Worm (Caenorhabditis elegans) whole organism, L2 larva: ENCODE data around the gene srh-206.

Experiments used
- R02D3.7 ChIP-seq: fragments of 150-350 bp; optimal IDR thresholded peaks from 2 replicates; lab custom pipeline; 2014; ENCODE audit warnings: missing biosample characterization, missing genetic modification characterization
- Y55F3AM.14 ChIP-seq: fragments of 200-800 bp; sonication (Bioruptor generic); optimal IDR thresholded peaks from 2 replicates; lab custom pipeline; 2018; ENCODE audit warnings: mild to moderate bottlenecking, missing genetic modification characterization, missing compliant biosample characterization
- aly-2 ChIP-seq: fragments of 150-350 bp; optimal IDR thresholded peaks from 2 replicates; lab custom pipeline; 2014; ENCODE audit warnings: missing biosample characterization, missing genetic modification characterization
- ama-1 ChIP-seq: fragments of 150-350 bp; optimal IDR thresholded peaks from 2 replicates; lab custom pipeline; 2018; ENCODE audit warnings: inconsistent platforms
- ceh-16 ChIP-seq: fragments of 150-350 bp; optimal IDR thresholded peaks from 2 replicates; lab custom pipeline; 2014; ENCODE audit warnings: missing biosample characterization, missing genetic modification characterization
- lin-13 ChIP-seq: fragments of 150-350 bp; optimal IDR thresholded peaks from 2 replicates; lab custom pipeline; 2014; ENCODE audit warnings: missing biosample characterization, missing genetic modification reagents, missing genetic modification characterization
- lin-39 ChIP-seq: fragments of 150-350 bp; optimal IDR thresholded peaks from 2 replicates; lab custom pipeline; 2014; ENCODE audit warnings: missing biosample characterization, missing genetic modification reagents, missing genetic modification characterization
- lsy-2 ChIP-seq, 2 experiments: fragments of 150-350 bp in 1 of 2; sonication (generic microtip) in 1 of 2; optimal IDR thresholded peaks; 2 replicates each; lab custom pipeline; 2014 to 2017; ENCODE audit warnings: missing biosample characterization in 2 of 2, missing genetic modification characterization in 2 of 2
- mdl-1 ChIP-seq, 2 experiments: fragments of 150-350 bp in 1 of 2; sonication (generic microtip) in 1 of 2; optimal IDR thresholded peaks; 2 replicates each; lab custom pipeline; 2017; ENCODE audit warnings: missing biosample characterization in 2 of 2, missing genetic modification characterization in 2 of 2
- nhr-11 ChIP-seq: fragments of 150-350 bp; optimal IDR thresholded peaks from 2 replicates; lab custom pipeline; 2014; ENCODE audit warnings: missing biosample characterization, missing genetic modification characterization
- nhr-6 ChIP-seq: fragments of 150-350 bp; optimal IDR thresholded peaks from 2 replicates; lab custom pipeline; 2014; ENCODE audit warnings: missing biosample characterization, missing genetic modification characterization
- zag-1 ChIP-seq: fragments of 150-350 bp; optimal IDR thresholded peaks from 2 replicates; lab custom pipeline; 2014; ENCODE audit warnings: missing biosample characterization, missing genetic modification characterization
- ztf-11 ChIP-seq: sonication (generic microtip); optimal IDR thresholded peaks from 2 replicates; lab custom pipeline; 2017; ENCODE audit warnings: missing biosample characterization, missing genetic modification characterization
- ztf-4 ChIP-seq: fragments of 150-350 bp; optimal IDR thresholded peaks from 2 replicates; lab custom pipeline; 2014; ENCODE audit warnings: missing biosample characterization, missing genetic modification characterization

DNA sequence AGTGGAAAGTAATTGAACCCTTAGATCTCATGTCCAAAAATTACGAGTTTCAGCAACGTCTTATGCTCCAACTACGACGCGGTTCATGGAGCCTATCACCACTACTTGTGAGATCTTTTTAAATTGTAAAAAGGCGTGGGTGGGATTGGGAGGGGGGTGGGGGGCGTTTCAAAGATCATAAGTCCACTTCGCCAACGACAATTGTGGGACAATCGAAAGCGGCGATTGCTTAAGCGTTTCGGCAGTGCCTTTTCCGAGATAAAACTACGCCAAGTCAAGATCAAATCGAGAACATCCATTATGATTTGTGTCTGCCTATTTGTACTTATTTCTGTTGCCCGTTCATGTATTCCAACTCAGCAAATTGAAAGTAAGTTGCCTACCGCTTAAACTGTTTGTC lies 1.6 kb upstream of the srh-206 start, which contains the start of gene clec-239:
- no peak for TF ChIP-seq nhr-11 (tag; lab: Kevin White, UChicago)
- no peak for TF ChIP-seq lin-39 (tag; lab: Kevin White, UChicago)
- TF ChIP-seq lsy-2 (tag; optimal IDR thresholded peaks at IDR 0.05; lab: Kevin White, UChicago), result no peak
- TF ChIP-seq R02D3.7 (tag; lab: Kevin White, UChicago), result no peak
- no peak for TF ChIP-seq zag-1 (tag; lab: Kevin White, UChicago)
- TF ChIP-seq ama-1 (lab: Kevin White, UChicago), result no peak
- TF ChIP-seq lin-13 (GFP tag; lab: Kevin White, UChicago), result no peak
- TF ChIP-seq ceh-16, result no peak
- no peak for TF ChIP-seq nhr-6 (tag; lab: Kevin White, UChicago)
- TF ChIP-seq ztf-4 (tag; lab: Kevin White, UChicago), result no peak
- TF ChIP-seq mdl-1 (tag; optimal IDR thresholded peaks at IDR 0.05; lab: Kevin White, UChicago), result no peak
- TF ChIP-seq ztf-11 (tag; lab: Kevin White, UChicago), result no peak
- no peak for TF ChIP-seq Y55F3AM.14
- TF ChIP-seq aly-2 (tag; lab: Kevin White, UChicago), result no peak
